Worm (Caenorhabditis elegans) whole organism, L4/young adult: Measurements from ENCODE around the gene str-19.

Experiments
- W03F9.2 ChIP-seq: fragments of 150-350 bp; optimal IDR thresholded peaks from 2 replicates; lab custom pipeline; 2014; ENCODE audit warnings: missing biosample characterization, missing genetic modification characterization
- dao-5 ChIP-seq: sonication (generic microtip); optimal IDR thresholded peaks from 2 replicates; lab custom pipeline; 2016; ENCODE audit warnings: missing genotype, missing genetic modification characterization, moderate library complexity, missing compliant biosample characterization

DNA sequence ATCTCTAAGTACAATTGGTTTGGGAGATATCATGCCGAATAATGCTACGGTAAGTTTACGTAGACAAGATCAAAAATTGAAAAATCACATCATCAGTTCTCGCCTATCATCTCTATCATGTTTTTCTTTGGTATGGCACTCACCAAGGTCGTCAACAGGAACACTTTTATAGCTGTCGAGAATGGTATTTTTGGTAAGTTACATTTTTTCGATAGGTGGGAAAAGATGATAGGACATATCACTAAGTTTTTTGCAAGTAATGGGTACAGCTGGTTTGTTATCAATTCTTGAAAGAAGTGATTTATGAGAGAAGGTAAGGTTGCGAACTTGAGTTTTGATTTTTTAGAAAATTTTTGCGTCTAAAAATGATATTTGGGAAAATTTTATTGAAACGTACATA, 36.3 kb downstream of the str-19 start:
- TF ChIP-seq dao-5 (tag; lab: Kevin White, UChicago) (no peak), W03F9.2 (no peak)
